Fruit fly (Drosophila melanogaster) whole organism, embryonic: ENCODE measurements around the gene Vm26Aa.

Source experiments
- Awh ChIP-seq: fragments of 200-800 bp; sonication (Bioruptor generic); IDR thresholded peaks from 2 replicates; pipeline ENCODE4, ENCODE4 v1.3.6; 2022; ENCODE audit warnings: missing biosample characterization, missing genetic modification characterization
- Bdp1 ChIP-seq: fragments of 200-800 bp; sonication (Bioruptor generic); optimal IDR thresholded peaks from 3 replicates; lab custom pipeline; 2016; ENCODE audit warnings: missing biosample characterization, missing genetic modification characterization
- Bgb ChIP-seq: fragments of 200-800 bp; sonication (Bioruptor generic); IDR thresholded peaks from 2 replicates; pipeline ENCODE4 v1.3.6; 2022; ENCODE audit warnings: missing biosample characterization, missing genetic modification characterization; ENCODE audit not compliant: partially characterized antibody
- C15 ChIP-seq: fragments of 200-800 bp; sonication (Bioruptor generic); IDR thresholded peaks from 3 replicates; pipeline ENCODE4 v1.3.6; 2022; ENCODE audit warnings: missing biosample characterization, missing genetic modification characterization
- CG11085 ChIP-seq: fragments of 200-800 bp; sonication (Bioruptor generic); IDR thresholded peaks from 2 replicates; pipeline ENCODE4 v1.3.6; 2022; ENCODE audit warnings: missing biosample characterization, missing genetic modification characterization
- CG11696 ChIP-seq: fragments of 200-800 bp; sonication (Bioruptor generic); IDR thresholded peaks from 2 replicates; pipeline ENCODE4 v1.3.6; 2022; ENCODE audit warnings: missing biosample characterization, missing genetic modification characterization
- CG12104 ChIP-seq: fragments of 200-800 bp; sonication (Bioruptor generic); optimal IDR thresholded peaks from 3 replicates; lab custom pipeline; 2016; ENCODE audit warnings: missing biosample characterization, missing genetic modification characterization
- CG12236 ChIP-seq: fragments of 200-800 bp; sonication (Bioruptor generic); optimal IDR thresholded peaks from 2 replicates; lab custom pipeline; 2016; ENCODE audit warnings: missing biosample characterization, missing genetic modification characterization
- CG15601 ChIP-seq: fragments of 200-800 bp; sonication (Bioruptor generic); optimal IDR thresholded peaks from 3 replicates; lab custom pipeline; 2019; ENCODE audit warnings: missing biosample characterization, mild to moderate bottlenecking, missing genetic modification characterization, moderate library complexity
- CG16863 ChIP-seq: fragments of 200-800 bp; sonication (Bioruptor generic); optimal IDR thresholded peaks from 3 replicates; lab custom pipeline; 2016; ENCODE audit warnings: missing biosample characterization, missing genetic modification characterization
- CG17385 ChIP-seq: fragments of 200-800 bp; sonication (Bioruptor generic); optimal IDR thresholded peaks from 3 replicates; lab custom pipeline; 2018; ENCODE audit warnings: missing biosample characterization, mild to moderate bottlenecking, missing genetic modification characterization
- CG17829 ChIP-seq: fragments of 200-800 bp; optimal IDR thresholded peaks from 2 replicates; lab custom pipeline; 2019; ENCODE audit warnings: missing biosample characterization, mild to moderate bottlenecking, missing genetic modification characterization, moderate library complexity
- CG3407 ChIP-seq: fragments of 200-800 bp; sonication (Bioruptor generic); optimal IDR thresholded peaks from 2 replicates; lab custom pipeline; 2018; ENCODE audit warnings: missing biosample characterization, mild to moderate bottlenecking, missing genetic modification characterization
- CG4820 ChIP-seq: fragments of 200-800 bp; sonication (Bioruptor generic); optimal IDR thresholded peaks from 3 replicates; lab custom pipeline; 2016; ENCODE audit warnings: missing biosample characterization, missing genetic modification characterization
- CG6791 ChIP-seq: fragments of 200-800 bp; sonication (Bioruptor generic); IDR thresholded peaks from 3 replicates; pipeline ENCODE4 v1.3.6; 2022; ENCODE audit warnings: missing biosample characterization, missing genetic modification characterization; ENCODE audit not compliant: partially characterized antibody
- CG9727 ChIP-seq: fragments of 200-800 bp; sonication (Bioruptor generic); optimal IDR thresholded peaks from 3 replicates; lab custom pipeline; 2017; ENCODE audit warnings: missing biosample characterization, mild to moderate bottlenecking, missing genetic modification characterization
- Doc3 ChIP-seq: fragments of 200-800 bp; sonication (Bioruptor generic); IDR thresholded peaks from 3 replicates; pipeline ENCODE4 v1.3.6; 2022; ENCODE audit warnings: missing biosample characterization, missing genetic modification characterization; ENCODE audit not compliant: partially characterized antibody
- Ets65A ChIP-seq: fragments of 200-800 bp; sonication (Bioruptor generic); peaks from one replicate; lab custom pipeline; 2016; ENCODE audit warnings: missing biosample characterization, missing genetic modification characterization
- Fer2 ChIP-seq: fragments of 200-800 bp; sonication (Bioruptor generic); optimal IDR thresholded peaks from 2 replicates; lab custom pipeline; 2018; ENCODE audit warnings: missing biosample characterization, mild to moderate bottlenecking, missing genetic modification characterization, moderate library complexity
- Gug ChIP-seq: fragments of 200-800 bp; sonication (Bioruptor generic); IDR thresholded peaks from 4 replicates; pipeline ENCODE4 v1.3.6; 2022; ENCODE audit warnings: missing biosample characterization, missing genetic modification characterization
- HLH4C ChIP-seq: fragments of 200-800 bp; sonication (Bioruptor generic); IDR thresholded peaks from 3 replicates; pipeline ENCODE4 v1.3.6; 2022; ENCODE audit warnings: missing biosample characterization, missing genetic modification characterization; ENCODE audit not compliant: partially characterized antibody
- Hmr ChIP-seq: fragments of 200-800 bp; sonication (Bioruptor generic); optimal IDR thresholded peaks from 3 replicates; lab custom pipeline; 2017; ENCODE audit warnings: mild to moderate bottlenecking, missing biosample characterization, missing genetic modification reagents, missing genetic modification characterization
- Meics ChIP-seq: fragments of 200-800 bp; sonication (Bioruptor generic); optimal IDR thresholded peaks from 2 replicates; lab custom pipeline; 2017; ENCODE audit warnings: missing biosample characterization, mild to moderate bottlenecking, missing genetic modification characterization
- Six4 ChIP-seq: fragments of 200-800 bp; sonication (Bioruptor generic); optimal IDR thresholded peaks from 2 replicates; lab custom pipeline; 2016; ENCODE audit warnings: missing biosample characterization, missing genetic modification characterization
- Sry-δ ChIP-seq: fragments of 200-800 bp; sonication (Bioruptor generic); optimal IDR thresholded peaks from 2 replicates; lab custom pipeline; 2016; ENCODE audit warnings: missing biosample characterization, missing genetic modification characterization
- Taf1 ChIP-seq: fragments of 200-800 bp; sonication (Bioruptor generic); IDR thresholded peaks from 2 replicates; pipeline ENCODE4 v1.3.6; 2022; ENCODE audit warnings: missing biosample characterization, missing genetic modification characterization
- Vsx1 ChIP-seq: fragments of 200-800 bp; sonication (Bioruptor generic); optimal IDR thresholded peaks from 2 replicates; lab custom pipeline; 2017; ENCODE audit warnings: missing biosample characterization, mild to moderate bottlenecking, missing genetic modification characterization, missing genetic modification reagents
- Xrp1 ChIP-seq: fragments of 200-800 bp; sonication (Bioruptor generic); IDR thresholded peaks from 2 replicates; pipeline ENCODE4 v1.3.6; 2022; ENCODE audit warnings: missing biosample characterization, missing genetic modification characterization
- ato ChIP-seq: fragments of 200-800 bp; sonication (Bioruptor generic); IDR thresholded peaks from 2 replicates; pipeline ENCODE4 v1.3.6; 2022; ENCODE audit warnings: missing biosample characterization, missing genetic modification characterization; ENCODE audit not compliant: partially characterized antibody
- caup ChIP-seq: fragments of 200-800 bp; sonication (Bioruptor generic); optimal IDR thresholded peaks from 3 replicates; lab custom pipeline; 2017; ENCODE audit warnings: missing biosample characterization, mild to moderate bottlenecking, missing genetic modification characterization, moderate library complexity; ENCODE audit not compliant: severe bottlenecking
- chn ChIP-seq: fragments of 200-800 bp; sonication (Bioruptor generic); optimal IDR thresholded peaks from 2 replicates; lab custom pipeline; 2016; ENCODE audit warnings: missing biosample characterization, missing genetic modification characterization
- ci ChIP-seq: fragments of 200-800 bp; sonication (Bioruptor generic); IDR thresholded peaks from 3 replicates; pipeline ENCODE4 v1.3.6; 2022; ENCODE audit warnings: missing biosample characterization, missing genetic modification characterization
- croc ChIP-seq: fragments of 200-800 bp; sonication (Bioruptor generic); conservative IDR thresholded peaks from 3 replicates; pipeline ENCODE4 v1.3.6; 2022; ENCODE audit warnings: missing biosample characterization, missing genetic modification characterization
- da ChIP-seq: fragments of 200-800 bp; sonication (Bioruptor generic); optimal IDR thresholded peaks from 2 replicates; lab custom pipeline; 2016; ENCODE audit warnings: missing biosample characterization, missing genetic modification characterization
- ems ChIP-seq: fragments of 200-800 bp; sonication (Bioruptor generic); optimal IDR thresholded peaks from 3 replicates; lab custom pipeline; 2016; ENCODE audit warnings: missing biosample characterization, missing genetic modification characterization
- ftz-f1 ChIP-seq: fragments of 200-800 bp; sonication (Bioruptor generic); optimal IDR thresholded peaks from 2 replicates; lab custom pipeline; 2016; ENCODE audit warnings: missing biosample characterization, missing genetic modification characterization
- fu2 ChIP-seq: fragments of 200-800 bp; sonication (Bioruptor generic); optimal IDR thresholded peaks from 2 replicates; lab custom pipeline; 2016; ENCODE audit warnings: missing biosample characterization, missing genetic modification characterization
- gem ChIP-seq: fragments of 200-800 bp; sonication (Bioruptor generic); optimal IDR thresholded peaks from 2 replicates; lab custom pipeline; 2019; ENCODE audit warnings: missing biosample characterization, mild to moderate bottlenecking, missing genetic modification characterization, moderate library complexity
- gro ChIP-seq: fragments of 200-800 bp; sonication (Bioruptor generic); optimal IDR thresholded peaks from 2 replicates; lab custom pipeline; 2016; ENCODE audit warnings: missing biosample characterization, missing genetic modification characterization
- hth ChIP-seq: fragments of >200 bp; optimal IDR thresholded peaks from 2 replicates; lab custom pipeline; 2017; ENCODE audit warnings: inconsistent platforms
- ind ChIP-seq: fragments of 200-800 bp; sonication (Bioruptor generic); optimal IDR thresholded peaks from 3 replicates; lab custom pipeline; 2016; ENCODE audit warnings: missing biosample characterization, missing genetic modification characterization
- pita ChIP-seq: fragments of 200-800 bp; sonication (Bioruptor generic); optimal IDR thresholded peaks from 2 replicates; lab custom pipeline; 2017; ENCODE audit warnings: missing biosample characterization, mild to moderate bottlenecking, missing genetic modification characterization
- pnt ChIP-seq: fragments of 200-800 bp; sonication (Bioruptor generic); optimal IDR thresholded peaks from 3 replicates; lab custom pipeline; 2016; ENCODE audit warnings: missing biosample characterization, missing genetic modification characterization
- ro ChIP-seq: fragments of 200-800 bp; sonication (Bioruptor generic); IDR thresholded peaks from 2 replicates; pipeline ENCODE4 v1.3.6; 2022; ENCODE audit warnings: missing biosample characterization, missing genetic modification characterization
- salm ChIP-seq: fragments of 200-800 bp; sonication (Bioruptor generic); optimal IDR thresholded peaks from 2 replicates; lab custom pipeline; 2018; ENCODE audit warnings: missing biosample characterization, mild to moderate bottlenecking, missing genetic modification characterization
- sim ChIP-seq: fragments of 200-800 bp; sonication (Bioruptor generic); IDR thresholded peaks from 2 replicates; pipeline ENCODE4 v1.3.6; 2022; ENCODE audit warnings: missing biosample characterization, missing genetic modification characterization
- sima ChIP-seq: fragments of 200-800 bp; sonication (Bioruptor generic); optimal IDR thresholded peaks from 2 replicates; lab custom pipeline; 2016; ENCODE audit warnings: missing biosample characterization, missing genetic modification characterization
- slbo ChIP-seq: fragments of 200-800 bp; sonication (Bioruptor generic); IDR thresholded peaks from 2 replicates; pipeline ENCODE4 v1.3.6; 2022; ENCODE audit warnings: missing biosample characterization, missing genetic modification characterization
- slou ChIP-seq: fragments of 200-800 bp; sonication (Bioruptor generic); optimal IDR thresholded peaks from 3 replicates; lab custom pipeline; 2016; ENCODE audit warnings: missing biosample characterization, missing genetic modification characterization
- slp2 ChIP-seq: fragments of 200-800 bp; sonication (Bioruptor generic); optimal IDR thresholded peaks from 2 replicates; lab custom pipeline; 2016; ENCODE audit warnings: missing biosample characterization, missing genetic modification characterization
- ttk ChIP-seq: fragments of 200-800 bp; sonication (Bioruptor generic); IDR thresholded peaks from 2 replicates; pipeline ENCODE4 v2.1.2; 2022; ENCODE audit warnings: missing biosample characterization, missing genetic modification characterization

Gene Vm26Aa

dm6 chr2L:5981433-5982333 lies 21.5 kb upstream of the Vm26Aa start, which contains the start of gene eIF4A (continued):
- TF ChIP-seq Bgb = no peak
- no peak for TF ChIP-seq sima (GFP tag; lab: Kevin White, UChicago)
- no peak for TF ChIP-seq CG9727
- TF ChIP-seq caup (GFP tag; lab: Kevin White, UChicago) = peak; percentile 67
- TF ChIP-seq CG12236 (GFP tag; lab: Kevin White, UChicago) = no peak
- TF ChIP-seq CG3407 (GFP tag; lab: Kevin White, UChicago) = no peak
- no peak for TF ChIP-seq Doc3 (GFP tag; lab: Robert Waterston, UW)
- no peak for TF ChIP-seq ci (GFP tag; lab: Robert Waterston, UW)
- TF ChIP-seq ato = no peak
- no peak for TF ChIP-seq ems
- TF ChIP-seq Fer2 (tag; lab: Kevin White, UChicago) = peak; percentile 9
- TF ChIP-seq Gug (GFP tag; lab: Robert Waterston, UW) = no peak; the same call in 3 of the 4 replicates
- no peak for TF ChIP-seq ro
- TF ChIP-seq croc = no peak
- TF ChIP-seq Six4 = no peak
- no peak for TF ChIP-seq CG11085 (GFP tag; lab: Robert Waterston, UW)
- TF ChIP-seq chn = no peak
- TF ChIP-seq C15 (GFP tag; lab: Robert Waterston, UW) = no peak
- TF ChIP-seq slp2 (GFP tag; lab: Kevin White, UChicago) = no peak
- peak; percentile 15 for TF ChIP-seq Meics (GFP tag; lab: Kevin White, UChicago)
- no peak for TF ChIP-seq CG11696 (GFP tag; lab: Robert Waterston, UW)
- no peak for TF ChIP-seq da (GFP tag; lab: Kevin White, UChicago)
- no peak for TF ChIP-seq hth (lab: Kevin White, UChicago)
- peak; percentile 95 for TF ChIP-seq Sry-δ (GFP tag; lab: Kevin White, UChicago)
- TF ChIP-seq CG17385 = peak; percentile 16
- TF ChIP-seq Taf1 (GFP tag; lab: Robert Waterston, UW) = no peak
- no peak for TF ChIP-seq gem (tag; lab: Kevin White, UChicago)
- TF ChIP-seq HLH4C (GFP tag; lab: Robert Waterston, UW) = no peak
- TF ChIP-seq Awh (GFP tag; lab: Robert Waterston, UW) = no peak
- TF ChIP-seq slbo (GFP tag; lab: Robert Waterston, UW) = no peak
- TF ChIP-seq Ets65A (GFP tag; lab: Kevin White, UChicago) = peak; percentile 90
- TF ChIP-seq CG15601 (tag; lab: Kevin White, UChicago) = peak; percentile 9
- TF ChIP-seq Vsx1 (GFP tag; lab: Kevin White, UChicago) = peak; percentile 26
- no peak for TF ChIP-seq CG6791 (GFP tag; lab: Robert Waterston, UW)
- peak; percentile 36 for TF ChIP-seq CG12104 (GFP tag; lab: Kevin White, UChicago)
- TF ChIP-seq slou = no peak
- no peak for TF ChIP-seq CG4820 (GFP tag; lab: Kevin White, UChicago)
- no peak for TF ChIP-seq CG16863 (GFP tag; lab: Kevin White, UChicago)
- TF ChIP-seq sim (GFP tag; lab: Robert Waterston, UW) = no peak
- no peak for TF ChIP-seq ind (GFP tag; lab: Kevin White, UChicago)
- peak; percentile 12 for TF ChIP-seq CG17829 (tag; lab: Kevin White, UChicago)
- TF ChIP-seq Hmr (GFP tag; lab: Kevin White, UChicago) = no peak
- no peak for TF ChIP-seq fu2 (GFP tag; lab: Kevin White, UChicago)
- no peak for TF ChIP-seq ftz-f1 (GFP tag; lab: Kevin White, UChicago)
- no peak for TF ChIP-seq gro (GFP tag; lab: Kevin White, UChicago)
- TF ChIP-seq salm (tag; lab: Kevin White, UChicago) = peak; percentile 52
- TF ChIP-seq pita (GFP tag; lab: Kevin White, UChicago) = peak; percentile 66
- TF ChIP-seq pnt = no peak
- no peak for TF ChIP-seq Xrp1 (GFP tag; lab: Robert Waterston, UW)
- no peak for TF ChIP-seq Bdp1 (GFP tag; lab: Kevin White, UChicago)
- no peak for TF ChIP-seq ttk (GFP tag; lab: Robert Waterston, UW)
